Fruit fly (Drosophila melanogaster): ENCODE results near the gene Neto.
A peak's percentile ranks its signal among the peaks of the same experiment; 100 is the strongest.

dm6 chrX:13543343-13543742 lies 97.6 kb downstream of the Neto start, which contains the start of gene Cpr12A:
- no peak for TF ChIP-seq rn (GFP tag; IDR thresholded peaks at IDR 0.05)
- TF ChIP-seq CG14655 (GFP tag; optimal IDR thresholded peaks at IDR 0.05), result no peak
- no peak for TF ChIP-seq CG10348 (GFP tag; IDR thresholded peaks at IDR 0.05)
- TF ChIP-seq EcR (GFP tag; optimal IDR thresholded peaks at IDR 0.05), result no peak
- peak; percentile 39 for TF ChIP-seq CG15710 (tag; optimal IDR thresholded peaks at IDR 0.05)
- no peak for TF ChIP-seq CG32121 (GFP tag; IDR thresholded peaks at IDR 0.05)
- TF ChIP-seq Snoo (tag; optimal IDR thresholded peaks at IDR 0.05), result no peak
- no peak for TF ChIP-seq D1 (tag; optimal IDR thresholded peaks at IDR 0.05)
- TF ChIP-seq CG13204 (GFP tag; optimal IDR thresholded peaks at IDR 0.05), result no peak
- TF ChIP-seq gl (tag; optimal IDR thresholded peaks at IDR 0.05), result no peak
- peak; percentile 24 for TF ChIP-seq CG8159 (tag; optimal IDR thresholded peaks at IDR 0.05)
- TF ChIP-seq CG9948 (tag; optimal IDR thresholded peaks at IDR 0.05), result peak; percentile 30
- TF ChIP-seq Pif1A (GFP tag; optimal IDR thresholded peaks at IDR 0.05), result no peak
- no peak for TF ChIP-seq CG12605 (GFP tag; IDR thresholded peaks at IDR 0.05)
